Fruit fly (Drosophila melanogaster): ENCODE data around the gene CG3285.
A peak's percentile ranks its signal among the peaks of the same experiment; 100 is the strongest.

Gene CG3285

dm6 chr2L:3341231-3341935 lies 10.7 kb downstream of the CG3285 start (continued):
- TF ChIP-seq Rx (GFP tag; IDR thresholded peaks at IDR 0.05) (no peak), org-1 (GFP tag; optimal IDR thresholded peaks at IDR 0.05) (no peak), prd (optimal IDR thresholded peaks at IDR 0.05) (no peak), prd (GFP tag; IDR thresholded peaks at IDR 0.05) (no peak), usp (GFP tag; optimal IDR thresholded peaks at IDR 0.05) (no peak), CG4707 (GFP tag; optimal IDR thresholded peaks at IDR 0.05) (no peak), CG12391 (tag; optimal IDR thresholded peaks at IDR 0.05) (peak; percentile 34), CG31365 (tag; optimal IDR thresholded peaks at IDR 0.05) (no peak), kay (GFP tag; optimal IDR thresholded peaks at IDR 0.05) (no peak), CG32767 (GFP tag; IDR thresholded peaks at IDR 0.05) (no peak), CG14014 (GFP tag; IDR thresholded peaks at IDR 0.05) (no peak), Ptx1 (GFP tag; IDR thresholded peaks at IDR 0.05) (no peak; the same call in 1 of the 2 replicates), CG1603 (tag; optimal IDR thresholded peaks at IDR 0.05) (no peak), HLH3B (GFP tag; IDR thresholded peaks at IDR 0.05) (no peak), chinmo (GFP tag; IDR thresholded peaks at IDR 0.05; ENCODE audit: partially characterized antibody) (no peak), CG1792 (GFP tag; optimal IDR thresholded peaks at IDR 0.05) (no peak), en (GFP tag; optimal IDR thresholded peaks at IDR 0.05) (no peak), CG3847 (GFP tag; IDR thresholded peaks at IDR 0.05) (no peak), CrebB (tag; optimal IDR thresholded peaks at IDR 0.05) (no peak), CG8290 (GFP tag; optimal IDR thresholded peaks at IDR 0.05) (no peak), CG8290 (tag; optimal IDR thresholded peaks at IDR 0.05) (no peak), gce (GFP tag; IDR thresholded peaks at IDR 0.05) (no peak), CG18619 (GFP tag; optimal IDR thresholded peaks at IDR 0.05) (no peak), Neu2 (GFP tag; optimal IDR thresholded peaks at IDR 0.05; ENCODE audit: borderline replicate concordance) (no peak), CG3163 (GFP tag; optimal IDR thresholded peaks at IDR 0.05) (no peak), CG7357 (GFP tag; IDR thresholded peaks at IDR 0.05) (no peak), Dbx (GFP tag; IDR thresholded peaks at IDR 0.05) (no peak), CG4820 (GFP tag; optimal IDR thresholded peaks at IDR 0.05) (no peak), Taf1 (GFP tag; IDR thresholded peaks at IDR 0.05) (no peak), crc (GFP tag; optimal IDR thresholded peaks at IDR 0.05) (no peak), CG18476 (GFP tag; optimal IDR thresholded peaks at IDR 0.05) (no peak), CG11696 (GFP tag; IDR thresholded peaks at IDR 0.05) (peak; percentile 59), cg (GFP tag; optimal IDR thresholded peaks at IDR 0.05) (peak; percentile 25), rib (GFP tag; IDR thresholded peaks at IDR 0.05) (no peak), CG17612 (GFP tag; IDR thresholded peaks at IDR 0.05) (no peak), CG15269 (tag; optimal IDR thresholded peaks at IDR 0.05) (no peak), phol (tag; optimal IDR thresholded peaks at IDR 0.05) (peak; percentile 20), Hr3 (GFP tag; optimal IDR thresholded peaks at IDR 0.05) (no peak), Asciz (GFP tag; optimal IDR thresholded peaks at IDR 0.05) (no peak), wek (GFP tag; optimal IDR thresholded peaks at IDR 0.05) (no peak), vfl (GFP tag; optimal IDR thresholded peaks at IDR 0.05) (no peak), CG16779 (GFP tag; IDR thresholded peaks at IDR 0.05) (no peak), HmgZ (tag; optimal IDR thresholded peaks at IDR 0.05) (no peak), CG3838 (GFP tag; optimal IDR thresholded peaks at IDR 0.05) (no peak), crol (GFP tag; IDR thresholded peaks at IDR 0.05) (no peak), GATAe (GFP tag; conservative IDR thresholded peaks at IDR 0.05) (no peak), bsh (GFP tag; optimal IDR thresholded peaks at IDR 0.05) (peak in 1 of 2 experiments; percentile 44), Six4 (GFP tag; optimal IDR thresholded peaks at IDR 0.05) (no peak), az2 (GFP tag; optimal IDR thresholded peaks at IDR 0.05) (peak; percentile 32), corto (GFP tag; optimal IDR thresholded peaks at IDR 0.05) (no peak), croc (GFP tag; conservative IDR thresholded peaks at IDR 0.05) (no peak), lmd (GFP tag; IDR thresholded peaks at IDR 0.05) (no peak)

All from whole organism, embryonic.